Worm (Caenorhabditis elegans) whole organism, L2 larva: ENCODE measurements around the gene cyp-33C5.

Experiments
- ama-1 ChIP-seq: fragments of 150-350 bp; optimal IDR thresholded peaks from 2 replicates; lab custom pipeline; 2018; ENCODE audit warnings: inconsistent platforms
- ceh-16 ChIP-seq: fragments of 150-350 bp; optimal IDR thresholded peaks from 2 replicates; lab custom pipeline; 2014; ENCODE audit warnings: missing biosample characterization, missing genetic modification characterization
- elt-3 ChIP-seq: sonication (generic microtip); optimal IDR thresholded peaks from 2 replicates; lab custom pipeline; 2017; ENCODE audit warnings: missing biosample characterization, missing genetic modification characterization
- lin-11 ChIP-seq: fragments of 150-350 bp; sonication (generic microtip); optimal IDR thresholded peaks from 2 replicates; lab custom pipeline; 2014; ENCODE audit warnings: missing biosample characterization, missing genetic modification characterization, inconsistent platforms, mixed read lengths
- lin-13 ChIP-seq: fragments of 150-350 bp; optimal IDR thresholded peaks from 2 replicates; lab custom pipeline; 2014; ENCODE audit warnings: missing biosample characterization, missing genetic modification reagents, missing genetic modification characterization
- mdl-1 ChIP-seq, 2 experiments: fragments of 150-350 bp in 1 of 2; sonication (generic microtip) in 1 of 2; optimal IDR thresholded peaks; 2 replicates each; lab custom pipeline; 2017; ENCODE audit warnings: missing biosample characterization in 2 of 2, missing genetic modification characterization in 2 of 2
- nhr-11 ChIP-seq: fragments of 150-350 bp; optimal IDR thresholded peaks from 2 replicates; lab custom pipeline; 2014; ENCODE audit warnings: missing biosample characterization, missing genetic modification characterization
- unc-62 ChIP-seq: fragments of 150-350 bp; optimal IDR thresholded peaks from 2 replicates; lab custom pipeline; 2014; ENCODE audit warnings: missing biosample characterization, missing genetic modification reagents, missing genetic modification characterization
- ztf-11 ChIP-seq: sonication (generic microtip); optimal IDR thresholded peaks from 2 replicates; lab custom pipeline; 2017; ENCODE audit warnings: missing biosample characterization, missing genetic modification characterization
- ztf-4 ChIP-seq: fragments of 150-350 bp; optimal IDR thresholded peaks from 2 replicates; lab custom pipeline; 2014; ENCODE audit warnings: missing biosample characterization, missing genetic modification characterization

DNA sequence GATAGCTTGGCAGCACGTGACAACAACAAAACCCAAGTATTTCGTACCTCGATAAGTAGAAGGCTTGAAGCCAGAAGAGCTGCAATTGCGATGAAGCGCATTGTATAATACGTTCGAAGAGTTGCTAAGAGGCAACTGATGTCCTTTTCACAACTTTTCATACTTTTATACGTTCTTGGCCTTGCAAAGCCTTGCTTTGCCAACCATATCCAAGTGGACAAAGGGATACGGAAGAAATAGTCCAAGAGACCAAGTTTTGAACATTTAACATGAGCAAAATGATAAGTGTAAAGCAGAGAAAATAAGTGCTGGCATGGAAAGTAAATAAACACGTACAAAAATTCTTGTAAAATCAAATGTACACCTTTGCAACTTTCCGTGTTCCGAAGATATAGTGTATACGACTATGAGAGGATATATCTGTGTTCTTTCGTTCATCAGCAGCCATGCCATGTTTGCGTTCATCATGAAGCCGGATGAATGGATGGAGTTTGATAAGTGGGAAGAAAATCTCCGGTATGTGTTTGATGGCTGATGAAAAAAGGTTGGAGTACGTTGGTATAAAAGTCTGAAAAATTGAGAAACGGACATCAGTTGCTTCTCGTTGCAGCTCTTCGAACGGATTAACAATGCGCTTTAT, 29.6 kb downstream of the cyp-33C5 start, which contains the start of the genes Y5H2A.4 and abu-4:
- TF ChIP-seq mdl-1 (tag; optimal IDR thresholded peaks at IDR 0.05; lab: Kevin White, UChicago) (no peak), elt-3 (tag; lab: Kevin White, UChicago) (no peak), nhr-11 (tag; lab: Kevin White, UChicago) (no peak), lin-13 (no peak), ama-1 (lab: Kevin White, UChicago) (no peak), ceh-16 (tag; lab: Kevin White, UChicago) (no peak), lin-11 (no peak), ztf-4 (tag; lab: Kevin White, UChicago) (no peak), unc-62 (GFP tag; lab: Kevin White, UChicago) (no peak), ztf-11 (tag; lab: Kevin White, UChicago) (no peak)
